Worm (Caenorhabditis elegans) whole organism, dauer: ENCODE results near the gene cyp-33E2.

Experiments
- unc-62 ChIP-seq: sonication (generic microtip); optimal IDR thresholded peaks from 2 replicates; lab custom pipeline; 2017; ENCODE audit warnings: missing biosample characterization, missing genetic modification reagents, missing genetic modification characterization

cyp-33E2 gene

DNA sequence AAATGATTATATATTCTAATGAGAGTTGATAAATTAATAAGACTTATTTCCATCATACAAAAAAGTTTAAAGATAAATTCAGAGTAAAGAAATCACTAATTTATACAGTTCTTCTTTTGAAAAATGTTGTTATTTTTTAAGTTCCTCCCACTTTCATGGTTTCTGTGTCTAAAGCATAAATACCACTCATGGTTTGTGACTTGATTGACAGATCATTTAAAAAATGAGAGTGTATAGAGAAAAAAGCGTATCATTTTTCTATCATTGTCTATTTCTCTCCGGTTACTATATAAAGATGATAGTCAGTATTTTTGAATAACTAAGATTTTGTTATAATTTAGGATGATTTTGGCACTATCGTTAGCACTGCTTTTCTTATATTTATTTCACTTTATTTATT lies 2.5 kb downstream of the cyp-33E2 start, which contains the start of gene cyp-33E3:
TSS of gene cyp-33E3 (plus strand) at position 316 of the 400 bp plus-strand sequence.
- TF ChIP-seq unc-62 (GFP tag; lab: Kevin White, UChicago) = no peak

- no peak for TF ChIP-seq unc-62 (GFP tag; lab: Kevin White, UChicago)
These were observed 3.2 kb downstream of the cyp-33E2 start for ce11 chrIV:8615314-8615713.

- TF ChIP-seq unc-62 (GFP tag; lab: Kevin White, UChicago) = no peak
These were observed 4.9 kb downstream of the cyp-33E2 start, which contains the start of the genes F42A9.7 and F42A9.3 for ce11 chrIV:8617047-8617446. Gene F42A9.7, minus strand, starts transcription at chrIV:8617147. Gene F42A9.3, plus strand, starts transcription at chrIV:8617260.

DNA sequence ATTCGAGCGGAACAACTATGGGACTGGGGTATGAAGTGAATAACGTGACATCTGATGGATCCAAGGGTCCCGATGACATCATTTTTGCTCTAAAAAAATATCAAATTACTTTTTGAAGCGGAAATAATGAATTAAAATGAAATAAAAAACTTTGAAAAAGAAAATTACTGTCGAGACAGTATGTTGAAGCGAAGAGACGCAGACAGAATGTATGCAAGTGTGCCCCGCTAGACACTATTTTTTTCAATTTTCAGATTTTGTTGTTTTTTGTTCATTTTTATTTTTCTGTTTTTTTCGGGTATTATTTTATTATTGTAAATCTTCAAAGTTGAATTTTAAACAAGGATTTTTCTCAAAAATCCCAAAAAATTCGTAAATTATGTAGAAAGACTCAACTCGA lies 6.6 kb downstream of the cyp-33E2 start, which contains the start of gene F42A9.8:
TSS of gene F42A9.8 (minus strand) at position 88 of the 400 bp plus-strand sequence.
- TF ChIP-seq unc-62 (GFP tag; lab: Kevin White, UChicago) = no peak

DNA sequence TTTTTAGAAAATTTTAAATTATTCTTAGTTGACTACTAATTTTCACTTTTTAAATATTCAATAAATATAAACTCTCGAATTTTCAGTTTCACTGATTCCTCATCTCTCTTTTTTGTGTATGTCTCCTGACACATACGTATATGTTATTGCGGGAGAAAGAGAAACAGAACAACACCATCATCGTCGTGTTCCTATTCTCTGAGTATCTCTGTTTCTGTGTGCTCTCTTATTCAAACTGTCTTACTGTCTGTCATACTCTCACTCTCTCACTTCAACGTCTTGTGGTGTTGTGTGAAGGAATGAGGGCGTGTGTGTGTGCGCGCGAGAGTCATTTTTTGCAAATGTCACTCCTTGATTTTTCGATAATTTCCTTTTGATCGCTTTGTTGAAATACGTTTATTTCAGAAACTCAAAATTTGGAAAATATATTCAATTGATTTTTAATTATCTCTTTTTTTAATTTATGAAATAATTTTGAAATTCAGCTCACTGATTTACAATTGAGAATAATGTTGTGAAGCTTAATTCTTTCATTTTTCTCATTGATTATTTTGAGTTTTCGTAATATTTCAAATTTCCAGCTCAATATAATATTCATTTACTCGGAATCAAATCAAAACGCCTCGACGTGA lies 8.1 kb downstream of the cyp-33E2 start, which contains the start of gene lin-49:
TSS of gene lin-49 (plus strand) at position 582 of the 632 bp plus-strand sequence.
- no peak for TF ChIP-seq unc-62 (GFP tag; lab: Kevin White, UChicago)

ce11 chrIV:8625730-8626129 lies 13.6 kb downstream of the cyp-33E2 start:
- no peak for TF ChIP-seq unc-62 (GFP tag; lab: Kevin White, UChicago)

DNA sequence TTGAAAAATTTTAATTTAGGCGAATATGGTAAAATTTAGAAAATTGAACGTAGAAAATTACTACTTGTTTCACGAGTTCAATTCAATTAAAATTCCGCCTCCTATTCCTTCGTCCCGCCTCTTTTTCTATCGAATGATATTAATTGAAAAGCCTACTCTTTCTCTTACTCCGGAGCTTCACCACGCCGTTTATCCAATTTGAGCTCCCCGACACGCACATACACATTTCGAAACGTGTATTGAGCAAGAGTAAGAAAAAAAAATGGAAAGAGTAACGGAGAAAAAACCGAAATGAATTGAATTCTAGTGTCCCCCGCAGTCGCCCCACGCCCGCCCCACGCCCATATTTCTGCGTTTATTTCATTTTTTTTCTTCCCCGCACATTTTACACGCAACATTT lies 14.2 kb downstream of the cyp-33E2 start:
- TF ChIP-seq unc-62 (GFP tag; lab: Kevin White, UChicago) = no peak

ce11 chrIV:8627328-8627727 lies 15.2 kb downstream of the cyp-33E2 start, which contains the start of gene F42A9.11:
Gene F42A9.11, plus strand, starts transcription at chrIV:8627637.
- TF ChIP-seq unc-62 (GFP tag; lab: Kevin White, UChicago) = no peak

DNA sequence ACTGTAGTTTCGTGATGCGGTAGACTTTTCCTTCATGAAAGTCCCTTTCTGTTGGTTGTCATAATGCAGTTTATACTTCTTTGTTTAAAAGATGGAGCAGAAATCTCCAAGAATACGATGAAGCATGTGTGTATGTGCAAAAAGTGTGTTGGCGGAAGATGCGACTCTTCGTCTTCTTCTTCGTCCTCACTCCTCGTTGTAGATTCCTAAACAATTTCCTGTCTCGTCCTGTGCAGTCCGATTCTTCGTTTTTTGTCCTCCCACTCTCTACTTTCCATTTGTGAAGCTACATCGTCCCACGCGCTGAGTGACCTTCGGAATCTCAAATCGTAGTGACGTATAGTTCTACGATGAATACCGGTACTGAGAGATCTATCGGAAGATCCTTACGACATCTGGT lies 16.1 kb downstream of the cyp-33E2 start:
- no peak for TF ChIP-seq unc-62 (GFP tag; lab: Kevin White, UChicago)

- no peak for TF ChIP-seq unc-62 (GFP tag; lab: Kevin White, UChicago)
These were observed 17.5 kb downstream of the cyp-33E2 start for ce11 chrIV:8629609-8630052.

DNA sequence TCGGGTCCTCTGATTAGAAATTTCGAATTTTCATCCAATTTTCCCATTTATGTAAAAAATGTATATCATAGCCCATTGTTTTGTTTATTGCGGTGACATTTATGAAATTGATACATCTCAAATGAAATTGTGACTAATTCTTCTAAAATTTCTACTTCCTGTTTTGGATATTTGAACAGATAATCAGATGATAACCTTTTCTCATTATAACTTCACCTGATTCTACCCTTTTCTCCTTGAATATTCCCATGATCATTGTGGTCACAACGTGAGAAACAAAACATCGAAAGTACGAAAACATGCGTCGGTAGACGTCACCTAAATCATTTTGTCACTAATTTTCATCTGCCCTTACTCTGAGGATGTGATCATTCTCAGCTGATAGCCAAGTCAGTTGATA lies 18.1 kb downstream of the cyp-33E2 start:
- no peak for TF ChIP-seq unc-62 (GFP tag; lab: Kevin White, UChicago)

ce11 chrIV:8631033-8631432 lies 18.9 kb downstream of the cyp-33E2 start, which contains the start of gene dgk-4:
Gene dgk-4, plus strand, starts transcription at chrIV:8631333.
- no peak for TF ChIP-seq unc-62 (GFP tag; lab: Kevin White, UChicago)

- TF ChIP-seq unc-62 (GFP tag; lab: Kevin White, UChicago) = no peak
These were observed 26.6 kb downstream of the cyp-33E2 start, which contains the start of gene F42A9.9 for ce11 chrIV:8638761-8639160. Gene F42A9.9, minus strand, starts transcription at chrIV:8638861.

ce11 chrIV:8644432-8644831 lies 32.3 kb downstream of the cyp-33E2 start, which contains the start of gene C49C8.3:
Gene C49C8.3, plus strand, starts transcription at chrIV:8644732.
- TF ChIP-seq unc-62 (GFP tag; lab: Kevin White, UChicago) = no peak

DNA sequence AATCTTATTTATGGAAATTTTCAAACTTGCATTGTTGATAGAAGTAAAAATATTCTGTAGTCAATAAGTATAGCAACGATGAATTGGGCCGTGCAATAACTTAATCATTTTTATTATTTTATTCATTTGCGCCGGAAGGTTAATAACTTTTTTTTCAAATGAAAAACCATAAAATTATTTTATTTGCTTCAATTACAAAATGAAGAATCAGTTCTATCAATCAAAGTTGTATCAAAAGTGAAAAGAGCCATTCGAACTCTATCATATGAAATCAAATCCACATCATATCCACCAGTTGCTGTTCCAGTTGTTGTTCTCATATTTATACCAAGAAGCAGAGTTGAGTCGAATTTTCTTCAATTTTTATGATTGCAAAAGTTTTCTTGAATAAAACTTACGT lies 36.4 kb downstream of the cyp-33E2 start, which contains the start of gene cyp-33E1:
TSS of gene cyp-33E1 (minus strand) at position 101 of the 400 bp plus-strand sequence.
- no peak for TF ChIP-seq unc-62 (GFP tag; lab: Kevin White, UChicago)

DNA sequence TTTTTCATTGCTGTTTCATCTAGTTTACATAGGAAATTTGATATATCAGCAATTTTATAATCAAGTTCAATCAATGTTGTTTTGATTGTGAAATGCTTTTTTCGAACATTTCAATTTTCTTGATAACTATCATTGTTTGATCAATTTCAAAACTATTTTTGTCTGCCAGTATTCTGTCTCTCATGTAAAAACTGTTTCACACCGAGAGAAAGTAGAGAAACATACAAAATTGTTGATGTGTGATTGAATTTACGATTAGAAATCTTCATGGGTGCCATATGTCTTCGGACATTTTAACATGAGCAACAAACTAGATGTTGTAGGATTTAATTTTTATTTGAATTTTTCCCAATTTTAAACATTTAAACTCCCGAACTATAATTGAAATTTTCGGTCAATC lies 38.6 kb downstream of the cyp-33E2 start, which contains the start of gene C49C8.2:
TSS of gene C49C8.2 (plus strand) at position 393 of the 400 bp plus-strand sequence.
- TF ChIP-seq unc-62 (GFP tag; lab: Kevin White, UChicago) = no peak
